Worm (Caenorhabditis elegans): ENCODE results near the gene pqn-8.

pqn-8 gene

ce11 chrIII:9997890-9998289 is at the start of gene pqn-8:
Gene pqn-8 (minus strand): TSS chrIII:9997990.
- TF ChIP-seq B0310.2 (tag; optimal IDR thresholded peaks at IDR 0.05) (no peak), ets-7 (tag; optimal IDR thresholded peaks at IDR 0.05) (no peak), tra-4 (tag; optimal IDR thresholded peaks at IDR 0.05) (no peak), tbx-11 (GFP tag; IDR thresholded peaks at IDR 0.05) (no peak), hmg-4 (GFP tag; optimal IDR thresholded peaks at IDR 0.05) (no peak), sea-1 (GFP tag; conservative IDR thresholded peaks at IDR 0.05) (no peak), hmbx-1 (tag; optimal IDR thresholded peaks at IDR 0.05) (no peak), flt-1 (GFP tag; IDR thresholded peaks at IDR 0.05) (no peak), pes-1 (GFP tag; IDR thresholded peaks at IDR 0.05) (no peak), ceh-36 (tag; optimal IDR thresholded peaks at IDR 0.05) (no peak), aly-1 (tag; optimal IDR thresholded peaks at IDR 0.05) (no peak), hnd-1 (tag; optimal IDR thresholded peaks at IDR 0.05) (no peak), ceh-13 (GFP tag; optimal IDR thresholded peaks at IDR 0.05) (no peak), F13C5.2 (tag; optimal IDR thresholded peaks at IDR 0.05) (no peak), scrt-1 (GFP tag; IDR thresholded peaks at IDR 0.05) (no peak), tbx-37 (GFP tag; conservative IDR thresholded peaks at IDR 0.05) (no peak), ama-1 (optimal IDR thresholded peaks at IDR 0.05) (no peak)

- TF ChIP-seq pes-1 (GFP tag; IDR thresholded peaks at IDR 0.05) (no peak), tbx-11 (GFP tag; IDR thresholded peaks at IDR 0.05) (no peak), B0310.2 (tag; optimal IDR thresholded peaks at IDR 0.05) (no peak), tbx-37 (GFP tag; conservative IDR thresholded peaks at IDR 0.05) (no peak), aly-1 (tag; optimal IDR thresholded peaks at IDR 0.05) (no peak), tra-4 (tag; optimal IDR thresholded peaks at IDR 0.05) (no peak), sea-1 (GFP tag; conservative IDR thresholded peaks at IDR 0.05) (no peak), ceh-13 (GFP tag; optimal IDR thresholded peaks at IDR 0.05) (no peak), flt-1 (GFP tag; IDR thresholded peaks at IDR 0.05) (no peak), ceh-36 (tag; optimal IDR thresholded peaks at IDR 0.05) (no peak), F13C5.2 (tag; optimal IDR thresholded peaks at IDR 0.05) (no peak), hnd-1 (tag; optimal IDR thresholded peaks at IDR 0.05) (no peak), hmbx-1 (tag; optimal IDR thresholded peaks at IDR 0.05) (no peak), hmg-4 (GFP tag; optimal IDR thresholded peaks at IDR 0.05) (no peak), ama-1 (optimal IDR thresholded peaks at IDR 0.05) (no peak), scrt-1 (GFP tag; IDR thresholded peaks at IDR 0.05) (no peak), ets-7 (tag; optimal IDR thresholded peaks at IDR 0.05) (no peak)
Measured at ce11 chrIII:10040013-10040412, 42.2 kb upstream of the pqn-8 start, which contains the start of gene T16G12.7. Gene T16G12.7 (minus strand): TSS chrIII:10040113.

- TF ChIP-seq sea-1 (GFP tag; conservative IDR thresholded peaks at IDR 0.05) (no peak), ama-1 (optimal IDR thresholded peaks at IDR 0.05) (no peak), ceh-36 (tag; optimal IDR thresholded peaks at IDR 0.05) (no peak), F13C5.2 (tag; optimal IDR thresholded peaks at IDR 0.05) (no peak), pes-1 (GFP tag; IDR thresholded peaks at IDR 0.05) (no peak), tbx-37 (GFP tag; conservative IDR thresholded peaks at IDR 0.05) (no peak), ets-7 (tag; optimal IDR thresholded peaks at IDR 0.05) (no peak), B0310.2 (tag; optimal IDR thresholded peaks at IDR 0.05) (no peak), tbx-11 (GFP tag; IDR thresholded peaks at IDR 0.05) (no peak), ceh-13 (GFP tag; optimal IDR thresholded peaks at IDR 0.05) (no peak), hnd-1 (tag; optimal IDR thresholded peaks at IDR 0.05) (no peak), hmbx-1 (tag; optimal IDR thresholded peaks at IDR 0.05) (no peak), flt-1 (GFP tag; IDR thresholded peaks at IDR 0.05) (no peak), tra-4 (tag; optimal IDR thresholded peaks at IDR 0.05) (no peak), scrt-1 (GFP tag; IDR thresholded peaks at IDR 0.05) (no peak)
Measured at ce11 chrIII:10037150-10037549, 39.4 kb upstream of the pqn-8 start, which contains the start of gene M04D8.7. Gene M04D8.7 (plus strand): TSS chrIII:10037450.

ce11 chrIII:10035783-10036182 is 38.0 kb upstream of the pqn-8 start, which contains the start of gene xbx-3:
Gene xbx-3 (plus strand): TSS chrIII:10035945.
- no peak for TF ChIP-seq tbx-11 (GFP tag; IDR thresholded peaks at IDR 0.05)
- no peak for TF ChIP-seq pes-1 (GFP tag; IDR thresholded peaks at IDR 0.05)
- TF ChIP-seq sea-1 (GFP tag; conservative IDR thresholded peaks at IDR 0.05): no peak
- no peak for TF ChIP-seq ets-7 (tag; optimal IDR thresholded peaks at IDR 0.05)
- no peak for TF ChIP-seq flt-1 (GFP tag; IDR thresholded peaks at IDR 0.05)
- TF ChIP-seq F13C5.2 (tag; optimal IDR thresholded peaks at IDR 0.05): no peak
- TF ChIP-seq hmg-4 (GFP tag; optimal IDR thresholded peaks at IDR 0.05): no peak
- TF ChIP-seq hmbx-1 (tag; optimal IDR thresholded peaks at IDR 0.05): no peak
- TF ChIP-seq tbx-37 (GFP tag; conservative IDR thresholded peaks at IDR 0.05): no peak
- TF ChIP-seq hnd-1 (tag; optimal IDR thresholded peaks at IDR 0.05): no peak

ce11 chrIII:10033881-10034280 is 36.1 kb upstream of the pqn-8 start, which contains the start of gene M04D8.8:
Gene M04D8.8 (plus strand): TSS chrIII:10034181.
- TF ChIP-seq ceh-36 (tag; optimal IDR thresholded peaks at IDR 0.05): no peak
- TF ChIP-seq ama-1 (optimal IDR thresholded peaks at IDR 0.05): no peak
- TF ChIP-seq ets-7 (tag; optimal IDR thresholded peaks at IDR 0.05): no peak
- no peak for TF ChIP-seq ceh-13 (GFP tag; optimal IDR thresholded peaks at IDR 0.05)
- TF ChIP-seq hnd-1 (tag; optimal IDR thresholded peaks at IDR 0.05): no peak
- TF ChIP-seq scrt-1 (GFP tag; IDR thresholded peaks at IDR 0.05): no peak
- no peak for TF ChIP-seq tbx-11 (GFP tag; IDR thresholded peaks at IDR 0.05)
- TF ChIP-seq B0310.2 (tag; optimal IDR thresholded peaks at IDR 0.05): no peak
- no peak for TF ChIP-seq aly-1 (tag; optimal IDR thresholded peaks at IDR 0.05)
- no peak for TF ChIP-seq tbx-37 (GFP tag; conservative IDR thresholded peaks at IDR 0.05)
- TF ChIP-seq flt-1 (GFP tag; IDR thresholded peaks at IDR 0.05): no peak
- no peak for TF ChIP-seq hmbx-1 (tag; optimal IDR thresholded peaks at IDR 0.05)
- no peak for TF ChIP-seq sea-1 (GFP tag; conservative IDR thresholded peaks at IDR 0.05)
- TF ChIP-seq F13C5.2 (tag; optimal IDR thresholded peaks at IDR 0.05): no peak
- no peak for TF ChIP-seq hmg-4 (GFP tag; optimal IDR thresholded peaks at IDR 0.05)

- TF ChIP-seq F13C5.2 (tag; optimal IDR thresholded peaks at IDR 0.05) (no peak), flt-1 (GFP tag; IDR thresholded peaks at IDR 0.05) (no peak)
Measured at ce11 chrIII:10033213-10033612, 35.4 kb upstream of the pqn-8 start, which contains the start of gene M04D8.5. Gene M04D8.5 (minus strand): TSS chrIII:10033313.

- no peak for TF ChIP-seq B0310.2 (tag; optimal IDR thresholded peaks at IDR 0.05)
- TF ChIP-seq hmg-4 (GFP tag; optimal IDR thresholded peaks at IDR 0.05): no peak
- TF ChIP-seq F13C5.2 (tag; optimal IDR thresholded peaks at IDR 0.05): no peak
Measured at ce11 chrIII:10030549-10030948, 32.8 kb upstream of the pqn-8 start, which contains the start of gene M04D8.4. Gene M04D8.4 (minus strand): TSS chrIII:10030649.
